Worm (Caenorhabditis elegans): ENCODE data around the gene C07C7.1.

- TF ChIP-seq F26F4.8 (GFP tag; conservative IDR thresholded peaks at IDR 0.05) (no peak), R02D3.7 (tag; optimal IDR thresholded peaks at IDR 0.05) (no peak), nhr-11 (tag; optimal IDR thresholded peaks at IDR 0.05) (no peak), ztf-7 (tag; optimal IDR thresholded peaks at IDR 0.05) (no peak), egl-27 (tag; optimal IDR thresholded peaks at IDR 0.05) (no peak)
Measured at ce11 chrIV:9165681-9166080, 19.0 kb upstream of the C07C7.1 start, which contains the start of gene C07C7.3.

Measured in whole organism, L4 larva.